Fruit fly (Drosophila melanogaster) whole organism, embryonic: Measurements from ENCODE around the gene CG43218.

Experiments used
- Abd-B ChIP-seq: fragments of 200-800 bp; sonication (Bioruptor generic); optimal IDR thresholded peaks from 2 replicates; lab custom pipeline; 2018; ENCODE audit warnings: missing biosample characterization, mild to moderate bottlenecking, missing genetic modification characterization, moderate library complexity
- Blimp-1 ChIP-seq: fragments of 200-800 bp; sonication (Bioruptor generic); optimal IDR thresholded peaks from 3 replicates; lab custom pipeline; 2018; ENCODE audit warnings: missing biosample characterization, missing genetic modification characterization, mild to moderate bottlenecking, moderate library complexity, missing genetic modification reagents
- C15 ChIP-seq: fragments of 200-800 bp; sonication (Bioruptor generic); IDR thresholded peaks from 3 replicates; pipeline ENCODE4 v1.3.6; 2022; ENCODE audit warnings: missing biosample characterization, missing genetic modification characterization
- CG13287 ChIP-seq: fragments of 200-800 bp; sonication (Bioruptor generic); IDR thresholded peaks from 2 replicates; pipeline ENCODE4 v1.3.6; 2022; ENCODE audit warnings: missing biosample characterization, missing genetic modification characterization; ENCODE audit not compliant: partially characterized antibody
- CG13424 ChIP-seq: fragments of 200-800 bp; sonication (Bioruptor generic); optimal IDR thresholded peaks from 2 replicates; lab custom pipeline; 2019; ENCODE audit warnings: missing biosample characterization, mild to moderate bottlenecking, missing genetic modification characterization, moderate library complexity
- CG14014 ChIP-seq: fragments of 200-800 bp; sonication (Bioruptor generic); IDR thresholded peaks from 2 replicates; pipeline ENCODE4 v1.3.6; 2022; ENCODE audit warnings: missing biosample characterization, missing genetic modification characterization
- CG15514 ChIP-seq: fragments of 200-800 bp; sonication (Bioruptor generic); optimal IDR thresholded peaks from 3 replicates; lab custom pipeline; 2017; ENCODE audit warnings: missing biosample characterization, missing genetic modification characterization, mild to moderate bottlenecking, moderate library complexity, missing genetic modification reagents
- CG15601 ChIP-seq: fragments of 200-800 bp; sonication (Bioruptor generic); optimal IDR thresholded peaks from 3 replicates; lab custom pipeline; 2019; ENCODE audit warnings: missing biosample characterization, mild to moderate bottlenecking, missing genetic modification characterization, moderate library complexity
- CG1602 ChIP-seq: fragments of 200-800 bp; sonication (Bioruptor generic); optimal IDR thresholded peaks from 3 replicates; lab custom pipeline; 2016; ENCODE audit warnings: missing biosample characterization, missing genetic modification characterization
- CG17361 ChIP-seq: fragments of 200-800 bp; sonication (Bioruptor generic); IDR thresholded peaks from 3 replicates; pipeline ENCODE4 v1.3.6; 2022; ENCODE audit warnings: missing biosample characterization, missing genetic modification characterization
- CG17568 ChIP-seq: fragments of 200-800 bp; sonication (Bioruptor generic); optimal IDR thresholded peaks from 2 replicates; lab custom pipeline; 2018; ENCODE audit warnings: missing biosample characterization, mild to moderate bottlenecking, missing genetic modification characterization, moderate library complexity
- CG17829 ChIP-seq: fragments of 200-800 bp; optimal IDR thresholded peaks from 2 replicates; lab custom pipeline; 2019; ENCODE audit warnings: missing biosample characterization, mild to moderate bottlenecking, missing genetic modification characterization, moderate library complexity
- CG2712 ChIP-seq: fragments of 200-800 bp; optimal IDR thresholded peaks from 3 replicates; lab custom pipeline; 2019; ENCODE audit warnings: missing biosample characterization, mild to moderate bottlenecking, missing genetic modification characterization, moderate library complexity
- CG32772 ChIP-seq: fragments of 200-800 bp; sonication (Bioruptor generic); IDR thresholded peaks from 2 replicates; pipeline ENCODE4 v1.3.6; 2022; ENCODE audit warnings: missing biosample characterization, missing genetic modification characterization
- CG4404 ChIP-seq: fragments of 200-800 bp; sonication (Bioruptor generic); IDR thresholded peaks from 2 replicates; pipeline ENCODE4 v1.3.6; 2022; ENCODE audit warnings: missing biosample characterization, missing genetic modification characterization
- CG4854 ChIP-seq: fragments of 200-800 bp; sonication (Bioruptor generic); optimal IDR thresholded peaks from 2 replicates; lab custom pipeline; 2016; ENCODE audit warnings: missing biosample characterization, missing genetic modification characterization, inconsistent platforms
- CG6272 ChIP-seq: fragments of 200-800 bp; sonication (Bioruptor generic); IDR thresholded peaks from 2 replicates; pipeline ENCODE4 v1.3.6; 2022; ENCODE audit warnings: missing biosample characterization, missing genetic modification characterization
- CG7928 ChIP-seq: fragments of 200-800 bp; sonication (Bioruptor generic); optimal IDR thresholded peaks from 2 replicates; lab custom pipeline; 2017; ENCODE audit warnings: missing biosample characterization, mild to moderate bottlenecking, missing genetic modification characterization
- CG8281 ChIP-seq: fragments of 200-800 bp; sonication (Bioruptor generic); optimal IDR thresholded peaks from 2 replicates; lab custom pipeline; 2018; ENCODE audit warnings: missing biosample characterization, mild to moderate bottlenecking, missing genetic modification characterization, moderate library complexity
- CG8765 ChIP-seq: fragments of 200-800 bp; sonication (Bioruptor generic); IDR thresholded peaks from 2 replicates; pipeline ENCODE4 v1.3.6; 2022; ENCODE audit warnings: missing biosample characterization, missing genetic modification characterization
- Dad ChIP-seq: fragments of 200-800 bp; sonication (Bioruptor generic); optimal IDR thresholded peaks from 3 replicates; lab custom pipeline; 2016; ENCODE audit warnings: missing biosample characterization, missing genetic modification characterization
- Doc2 ChIP-seq: fragments of 200-800 bp; sonication (Bioruptor generic); IDR thresholded peaks from 2 replicates; pipeline ENCODE4 v1.3.6; 2022; ENCODE audit warnings: missing biosample characterization, missing genetic modification characterization
- E2f2 ChIP-seq: fragments of 200-800 bp; sonication (Bioruptor generic); IDR thresholded peaks from 2 replicates; pipeline ENCODE4 v1.3.6; 2022; ENCODE audit warnings: missing biosample characterization, missing genetic modification characterization
- HLH4C ChIP-seq: fragments of 200-800 bp; sonication (Bioruptor generic); IDR thresholded peaks from 3 replicates; pipeline ENCODE4 v1.3.6; 2022; ENCODE audit warnings: missing biosample characterization, missing genetic modification characterization; ENCODE audit not compliant: partially characterized antibody
- HLHmδ ChIP-seq: fragments of 200-800 bp; sonication (Bioruptor generic); optimal IDR thresholded peaks from 2 replicates; lab custom pipeline; 2018; ENCODE audit warnings: missing biosample characterization, mild to moderate bottlenecking, missing genetic modification characterization, moderate library complexity
- Pdp1 ChIP-seq, 2 experiments: fragments of 200-800 bp; sonication (Bioruptor generic); optimal IDR thresholded peaks; 3 replicates each; lab custom pipeline; 2016; ENCODE audit warnings: missing biosample characterization in 2 of 2, missing genetic modification characterization in 2 of 2, mild to moderate bottlenecking in 1 of 2, moderate library complexity in 1 of 2
- Six4 ChIP-seq: fragments of 200-800 bp; sonication (Bioruptor generic); optimal IDR thresholded peaks from 2 replicates; lab custom pipeline; 2016; ENCODE audit warnings: missing biosample characterization, missing genetic modification characterization
- Taf1 ChIP-seq: fragments of 200-800 bp; sonication (Bioruptor generic); IDR thresholded peaks from 2 replicates; pipeline ENCODE4 v1.3.6; 2022; ENCODE audit warnings: missing biosample characterization, missing genetic modification characterization
- Tbp ChIP-seq: fragments of >200 bp; optimal IDR thresholded peaks from 2 replicates; lab custom pipeline; 2018; ENCODE audit warnings: missing biosample characterization, missing genetic modification characterization
- Vsx1 ChIP-seq: fragments of 200-800 bp; sonication (Bioruptor generic); optimal IDR thresholded peaks from 2 replicates; lab custom pipeline; 2017; ENCODE audit warnings: missing biosample characterization, mild to moderate bottlenecking, missing genetic modification characterization, missing genetic modification reagents
- Xbp1 ChIP-seq: fragments of 200-800 bp; sonication (Bioruptor generic); optimal IDR thresholded peaks from 3 replicates; lab custom pipeline; 2016; ENCODE audit warnings: missing biosample characterization, mild to moderate bottlenecking, missing genetic modification characterization
- YL-1 ChIP-seq: fragments of 200-800 bp; sonication (Bioruptor generic); optimal IDR thresholded peaks from 3 replicates; lab custom pipeline; 2017; ENCODE audit warnings: missing biosample characterization, mild to moderate bottlenecking, missing genetic modification characterization
- abd-A ChIP-seq: fragments of 200-800 bp; sonication (Bioruptor generic); optimal IDR thresholded peaks from 3 replicates; lab custom pipeline; 2019; ENCODE audit warnings: missing biosample characterization, mild to moderate bottlenecking, missing genetic modification characterization, moderate library complexity
- al ChIP-seq: fragments of 200-800 bp; sonication (Bioruptor generic); IDR thresholded peaks from 2 replicates; pipeline ENCODE4 v1.3.6; 2022; ENCODE audit warnings: missing biosample characterization, missing genetic modification characterization
- ara ChIP-seq: fragments of 200-800 bp; sonication (Bioruptor generic); IDR thresholded peaks from 2 replicates; pipeline ENCODE4 v1.3.6; 2022; ENCODE audit warnings: missing biosample characterization, missing genetic modification characterization
- bbx ChIP-seq: fragments of 200-800 bp; sonication (Bioruptor generic); IDR thresholded peaks from 2 replicates; pipeline ENCODE4 v1.3.6; 2022; ENCODE audit warnings: missing biosample characterization, missing genetic modification characterization; ENCODE audit not compliant: partially characterized antibody
- crc ChIP-seq: fragments of 200-800 bp; sonication (Bioruptor generic); optimal IDR thresholded peaks from 2 replicates; lab custom pipeline; 2016; ENCODE audit warnings: missing biosample characterization, missing genetic modification characterization
- dmrt99B ChIP-seq: fragments of 200-800 bp; sonication (Bioruptor generic); optimal IDR thresholded peaks from 2 replicates; lab custom pipeline; 2018; ENCODE audit warnings: missing biosample characterization, mild to moderate bottlenecking, missing genetic modification characterization, moderate library complexity
- emc ChIP-seq: fragments of 200-800 bp; sonication (Bioruptor generic); optimal IDR thresholded peaks from 2 replicates; lab custom pipeline; 2016; ENCODE audit warnings: missing biosample characterization, missing genetic modification characterization
- fd64A ChIP-seq: fragments of 200-800 bp; sonication (Bioruptor generic); optimal IDR thresholded peaks from 3 replicates; lab custom pipeline; 2018; ENCODE audit warnings: missing biosample characterization, mild to moderate bottlenecking, missing genetic modification characterization
- gsb-n ChIP-seq: fragments of 200-800 bp; sonication (Bioruptor generic); optimal IDR thresholded peaks from 3 replicates; lab custom pipeline; 2018; ENCODE audit warnings: missing biosample characterization, mild to moderate bottlenecking, missing genetic modification characterization
- nom ChIP-seq: fragments of 200-800 bp; sonication (Bioruptor generic); optimal IDR thresholded peaks from 2 replicates; lab custom pipeline; 2017; ENCODE audit warnings: missing biosample characterization, missing genetic modification characterization, mild to moderate bottlenecking, moderate library complexity, missing genetic modification reagents
- phol ChIP-seq: fragments of 200-800 bp; sonication (Bioruptor generic); optimal IDR thresholded peaks from 3 replicates; lab custom pipeline; 2018; ENCODE audit warnings: missing biosample characterization, mild to moderate bottlenecking, missing genetic modification characterization, moderate library complexity
- sd ChIP-seq: fragments of 200-800 bp; sonication (Bioruptor generic); optimal IDR thresholded peaks from 3 replicates; lab custom pipeline; 2018; ENCODE audit warnings: missing biosample characterization, mild to moderate bottlenecking, missing genetic modification characterization, moderate library complexity
- sr ChIP-seq: fragments of 200-800 bp; sonication (Bioruptor generic); IDR thresholded peaks from 3 replicates; pipeline ENCODE4 v1.3.6; 2022; ENCODE audit warnings: missing biosample characterization, missing genetic modification characterization
- stwl ChIP-seq: fragments of 200-800 bp; sonication (Bioruptor generic); optimal IDR thresholded peaks from 3 replicates; lab custom pipeline; 2018; ENCODE audit warnings: missing biosample characterization, mild to moderate bottlenecking, missing genetic modification characterization, moderate library complexity
- unc-4 ChIP-seq: fragments of 200-800 bp; sonication (Bioruptor generic); IDR thresholded peaks from 2 replicates; pipeline ENCODE4 v1.3.6; 2022; ENCODE audit warnings: missing biosample characterization, missing genetic modification characterization; ENCODE audit not compliant: partially characterized antibody

The CG43218 gene

DNA sequence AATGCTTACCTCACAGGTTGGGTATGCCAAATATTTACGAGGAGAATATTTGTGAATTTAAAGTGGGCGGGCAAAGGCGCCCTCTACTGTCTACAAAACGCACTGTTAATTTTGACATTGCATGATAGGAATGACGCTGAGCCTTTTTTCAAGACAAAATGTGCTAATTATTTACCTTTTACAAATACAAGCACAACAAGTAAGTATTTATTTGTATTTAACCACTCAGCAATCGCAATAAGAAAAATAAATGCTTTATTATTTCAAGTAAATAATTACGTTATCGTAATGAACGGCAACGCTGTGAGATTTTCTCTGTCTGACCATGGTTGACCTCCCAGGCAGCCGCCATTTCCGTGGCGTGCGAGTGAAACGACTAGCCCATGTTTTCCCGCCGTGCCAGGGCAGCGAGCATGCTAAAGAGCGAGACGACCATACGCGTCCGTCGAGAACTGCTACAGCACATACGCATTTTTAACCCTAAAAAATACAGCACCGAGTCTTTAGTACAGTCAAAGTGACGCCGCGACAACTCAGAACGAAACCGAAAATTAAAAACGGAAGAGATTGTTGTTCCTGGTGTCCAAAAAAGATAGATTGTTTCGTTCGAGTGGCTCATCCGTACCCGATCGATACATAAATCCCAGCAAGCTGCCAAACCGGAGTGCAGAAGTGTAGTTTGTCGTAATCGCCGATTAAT, 28.0 kb downstream of the CG43218 start, which contains the start of the genes CG12974 and pzg (continued):
- peak; percentile 94 for TF ChIP-seq E2f2 (GFP tag; lab: Robert Waterston, UW)
- peak; percentile 54 for TF ChIP-seq gsb-n
- peak; percentile 90 for TF ChIP-seq CG6272
- TF ChIP-seq Six4 (GFP tag; lab: Kevin White, UChicago) = peak; percentile 16
- no peak for TF ChIP-seq Tbp (GFP tag; lab: Kevin White, UChicago)
- peak; percentile 79 for TF ChIP-seq Doc2 (GFP tag; lab: Robert Waterston, UW)
- peak; percentile 85 for TF ChIP-seq CG17361
- TF ChIP-seq CG7928 (GFP tag; lab: Kevin White, UChicago) = peak; percentile 69
- TF ChIP-seq sr (GFP tag; lab: Robert Waterston, UW) = peak; percentile 34; the same call in 1 of the 3 replicates
- TF ChIP-seq dmrt99B = no peak
- peak; percentile 91 for TF ChIP-seq Xbp1 (GFP tag; lab: Kevin White, UChicago)
- TF ChIP-seq CG32772 = peak; percentile 87
- TF ChIP-seq CG15601 (tag; lab: Kevin White, UChicago) = peak; percentile 87
- peak; percentile 83 for TF ChIP-seq HLH4C (GFP tag; lab: Robert Waterston, UW)
- TF ChIP-seq HLHmδ = peak; percentile 69
- peak; percentile 63 for TF ChIP-seq abd-A (tag; lab: Kevin White, UChicago)
- 0 out of 2 replicates have a peak, but pooled peaks have one; percentile 55 for TF ChIP-seq CG14014 (GFP tag; lab: Robert Waterston, UW)
- peak; percentile 22 for TF ChIP-seq fd64A (GFP tag; lab: Kevin White, UChicago)
- peak; percentile 88 for TF ChIP-seq Abd-B (GFP tag; lab: Kevin White, UChicago)
- peak; percentile 23 for TF ChIP-seq CG4854 (GFP tag; lab: Kevin White, UChicago)
- TF ChIP-seq YL-1 (GFP tag; lab: Kevin White, UChicago) = peak; percentile 96
- TF ChIP-seq CG13424 = peak; percentile 96
- peak; percentile 60; the same call in 1 of the 2 replicates for TF ChIP-seq bbx
- TF ChIP-seq CG17568 (GFP tag; lab: Kevin White, UChicago) = no peak
- TF ChIP-seq Blimp-1 (GFP tag; lab: Kevin White, UChicago) = peak; percentile 85
- TF ChIP-seq nom (GFP tag; lab: Kevin White, UChicago) = peak; percentile 51
- no peak for TF ChIP-seq C15 (GFP tag; lab: Robert Waterston, UW)
- peak; percentile 98 for TF ChIP-seq sd (tag; lab: Kevin White, UChicago)
- peak; percentile 86 for TF ChIP-seq CG8765 (GFP tag; lab: Robert Waterston, UW)
- TF ChIP-seq Pdp1 (GFP tag; optimal IDR thresholded peaks at IDR 0.05; lab: Kevin White, UChicago) = peak; percentile 61 to 72
- TF ChIP-seq phol (tag; lab: Kevin White, UChicago) = peak; percentile 100
- TF ChIP-seq ara (GFP tag; lab: Robert Waterston, UW) = peak; percentile 82
- TF ChIP-seq emc (GFP tag; lab: Kevin White, UChicago) = peak; percentile 47
- peak; percentile 61 for TF ChIP-seq Vsx1 (GFP tag; lab: Kevin White, UChicago)
- TF ChIP-seq Taf1 (GFP tag; lab: Robert Waterston, UW) = 0 out of 2 replicates have a peak, but pooled peaks have one; percentile 14
- peak; percentile 65 for TF ChIP-seq CG15514 (GFP tag; lab: Kevin White, UChicago)
- TF ChIP-seq CG2712 (tag; lab: Kevin White, UChicago) = peak; percentile 85
- peak; percentile 84 for TF ChIP-seq CG17829
- peak; percentile 78 for TF ChIP-seq Dad
- TF ChIP-seq CG13287 = peak; percentile 75
- TF ChIP-seq CG8281 (tag; lab: Kevin White, UChicago) = no peak
- TF ChIP-seq CG4404 = peak; percentile 95
- peak; percentile 52 for TF ChIP-seq unc-4 (GFP tag; lab: Robert Waterston, UW)
- peak; percentile 80 for TF ChIP-seq al (GFP tag; lab: Robert Waterston, UW)
- no peak for TF ChIP-seq crc (GFP tag; lab: Kevin White, UChicago)
- TF ChIP-seq stwl = peak; percentile 61
- TF ChIP-seq CG1602 (GFP tag; lab: Kevin White, UChicago) = peak; percentile 83
